Fruit fly (Drosophila melanogaster): ENCODE measurements around the gene CG14073.

Gene CG14073

dm6 chr3L:18781653-18782629, 38.5 kb downstream of the CG14073 start (continued):
- no peak for TF ChIP-seq hbn (GFP tag; IDR thresholded peaks at IDR 0.05; ENCODE audit: partially characterized antibody)
- no peak; the same call in 1 of the 2 replicates for TF ChIP-seq Oaz (GFP tag; IDR thresholded peaks at IDR 0.05)
- peak; percentile 44; the same call in 1 of the 2 replicates for TF ChIP-seq CG32767 (GFP tag; IDR thresholded peaks at IDR 0.05)
- TF ChIP-seq CG1024 (GFP tag; IDR thresholded peaks at IDR 0.05), result no peak
- no peak for TF ChIP-seq CG9797 (GFP tag; optimal IDR thresholded peaks at IDR 0.05)
- no peak for TF ChIP-seq CG12071 (GFP tag; optimal IDR thresholded peaks at IDR 0.05)
- TF ChIP-seq CG10959 (GFP tag; IDR thresholded peaks at IDR 0.05), result no peak
- TF ChIP-seq pan (optimal IDR thresholded peaks at IDR 0.05), result no peak
- peak in 1 of 2 experiments; percentile 56 for TF ChIP-seq pan (GFP tag; optimal IDR thresholded peaks at IDR 0.05 in 1 of 2, IDR thresholded peaks at IDR 0.05 in 1 of 2)
- no peak for TF ChIP-seq vfl (GFP tag; optimal IDR thresholded peaks at IDR 0.05)
- peak; percentile 9 for TF ChIP-seq gcm (GFP tag; optimal IDR thresholded peaks at IDR 0.05)
- no peak for TF ChIP-seq CG8089 (GFP tag; optimal IDR thresholded peaks at IDR 0.05)
- peak; percentile 22; the same call in 1 of the 2 replicates for TF ChIP-seq CG6272 (GFP tag; IDR thresholded peaks at IDR 0.05)
- peak; percentile 7 for TF ChIP-seq zen (tag; optimal IDR thresholded peaks at IDR 0.05)
- peak; percentile 52; the same call in 1 of the 3 replicates for TF ChIP-seq ci (GFP tag; IDR thresholded peaks at IDR 0.05)
- TF ChIP-seq Dbx (GFP tag; IDR thresholded peaks at IDR 0.05), result no peak
- TF ChIP-seq jumu (GFP tag; optimal IDR thresholded peaks at IDR 0.05), result no peak
- TF ChIP-seq mirr (GFP tag; optimal IDR thresholded peaks at IDR 0.05), result peak; percentile 58
- TF ChIP-seq klu (GFP tag; IDR thresholded peaks at IDR 0.05), result no peak
- no peak for TF ChIP-seq Gsc (GFP tag; IDR thresholded peaks at IDR 0.05)
- no peak for TF ChIP-seq Sin3A (optimal IDR thresholded peaks at IDR 0.05)
- TF ChIP-seq CG6765 (GFP tag; optimal IDR thresholded peaks at IDR 0.05), result peak; percentile 54
- no peak for TF ChIP-seq Side (GFP tag; optimal IDR thresholded peaks at IDR 0.05)
- peak; percentile 6; the same call in 1 of the 2 replicates for TF ChIP-seq peb (GFP tag; IDR thresholded peaks at IDR 0.05)
- TF ChIP-seq Meics (GFP tag; optimal IDR thresholded peaks at IDR 0.05), result peak; percentile 63
- TF ChIP-seq grn (GFP tag; optimal IDR thresholded peaks at IDR 0.05), result no peak
- TF ChIP-seq odd (GFP tag; optimal IDR thresholded peaks at IDR 0.05), result peak; percentile 52
- no peak for TF ChIP-seq cwo (GFP tag; optimal IDR thresholded peaks at IDR 0.05)
- peak; percentile 70 for TF ChIP-seq CG10209 (GFP tag; optimal IDR thresholded peaks at IDR 0.05)
- no peak for TF ChIP-seq CG17612 (GFP tag; IDR thresholded peaks at IDR 0.05)
- TF ChIP-seq repo (GFP tag; optimal IDR thresholded peaks at IDR 0.05), result no peak
- peak; percentile 64; the same call in 2 of the 3 replicates for TF ChIP-seq tgo (GFP tag; IDR thresholded peaks at IDR 0.05)
- peak; percentile 47 for TF ChIP-seq Deaf1 (tag; optimal IDR thresholded peaks at IDR 0.05)
- TF ChIP-seq gt (GFP tag; IDR thresholded peaks at IDR 0.05), result no peak
- no peak for TF ChIP-seq MTF-1 (GFP tag; optimal IDR thresholded peaks at IDR 0.05; ENCODE audit: borderline replicate concordance)
- TF ChIP-seq Dfd (GFP tag; optimal IDR thresholded peaks at IDR 0.05), result no peak
- TF ChIP-seq CG16863 (GFP tag; optimal IDR thresholded peaks at IDR 0.05), result peak; percentile 1
- no peak for TF ChIP-seq cas (GFP tag; IDR thresholded peaks at IDR 0.05)
- TF ChIP-seq Elba2 (GFP tag; optimal IDR thresholded peaks at IDR 0.05), result no peak
- peak; percentile 1 for TF ChIP-seq mam (GFP tag; optimal IDR thresholded peaks at IDR 0.05)
- TF ChIP-seq CG3995 (GFP tag; optimal IDR thresholded peaks at IDR 0.05), result no peak
- no peak for TF ChIP-seq CG14667 (GFP tag; IDR thresholded peaks at IDR 0.05)
- TF ChIP-seq HLH4C (GFP tag; IDR thresholded peaks at IDR 0.05; ENCODE audit: partially characterized antibody), result no peak
- no peak for TF ChIP-seq CG2199 (GFP tag; IDR thresholded peaks at IDR 0.05)
- no peak for TF ChIP-seq CG1529 (GFP tag; optimal IDR thresholded peaks at IDR 0.05)
- TF ChIP-seq Max (GFP tag; optimal IDR thresholded peaks at IDR 0.05), result no peak
- no peak for TF ChIP-seq NC2β (GFP tag; optimal IDR thresholded peaks at IDR 0.05)
- TF ChIP-seq lov (optimal IDR thresholded peaks at IDR 0.05), result no peak
- no peak for TF ChIP-seq lov (GFP tag; IDR thresholded peaks at IDR 0.05)
- TF ChIP-seq knrl (GFP tag; IDR thresholded peaks at IDR 0.05; ENCODE audit: partially characterized antibody), result no peak

Measured in whole organism, embryonic.